Fruit fly (Drosophila melanogaster): ENCODE measurements around the gene CG14137.

DNA sequence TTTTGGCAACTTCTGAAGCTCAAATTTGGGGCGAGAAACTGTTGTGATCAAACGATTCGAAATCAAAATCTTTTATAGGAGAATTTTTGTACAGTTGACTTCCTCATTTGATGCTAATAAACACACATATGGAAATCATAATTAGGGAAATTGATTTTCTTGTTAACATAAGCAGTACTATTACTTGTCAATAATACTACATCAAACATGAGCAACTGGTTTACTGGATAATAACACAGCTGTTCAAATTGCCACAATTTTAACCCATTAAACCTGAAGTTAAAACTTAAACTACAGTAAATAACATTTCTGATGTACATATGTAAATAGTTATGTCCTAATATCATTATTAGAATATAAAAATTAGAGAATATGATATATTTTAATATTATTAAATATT is 19.9 kb downstream of the CG14137 start, which contains the start of gene CG43390:
- TF ChIP-seq psq (optimal IDR thresholded peaks at IDR 0.05) (no peak), Myc (optimal IDR thresholded peaks at IDR 0.05) (no peak), h (optimal IDR thresholded peaks at IDR 0.05) (no peak), insv (optimal IDR thresholded peaks at IDR 0.05) (no peak)
